Worm (Caenorhabditis elegans): ENCODE measurements around the gene sup-12.

The sup-12 gene

DNA sequence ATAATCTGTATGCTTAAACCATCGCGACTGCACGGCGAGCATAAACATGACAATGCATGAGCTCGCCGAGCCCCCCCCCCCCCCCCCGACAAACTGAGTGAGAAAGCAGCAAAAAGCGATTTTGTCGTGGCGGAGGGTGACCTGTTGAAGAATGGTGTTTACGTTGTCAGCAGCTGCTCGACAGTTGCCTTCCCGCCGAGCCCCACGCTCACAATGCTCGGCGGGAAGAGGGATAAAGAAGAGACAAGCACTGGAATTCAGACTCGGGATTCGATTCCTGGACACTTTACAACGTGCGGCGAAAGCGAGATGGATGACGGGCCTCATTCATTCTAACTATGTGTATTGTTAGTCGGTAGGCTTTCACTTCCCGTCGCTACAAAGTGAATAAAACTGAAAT is 3.7 kb upstream of the sup-12 start:
- TF ChIP-seq sptf-1 (tag; optimal IDR thresholded peaks at IDR 0.05) (peak; percentile 20), unc-120 (tag; optimal IDR thresholded peaks at IDR 0.05; ENCODE audit: poor library complexity, severe bottlenecking) (peak; percentile 81), lsy-2 (tag; optimal IDR thresholded peaks at IDR 0.05) (no peak), unc-62 (GFP tag; optimal IDR thresholded peaks at IDR 0.05) (peak; percentile 76), hlh-1 (tag; optimal IDR thresholded peaks at IDR 0.05) (peak; percentile 100), M03D4.4 (tag; optimal IDR thresholded peaks at IDR 0.05) (peak; percentile 42), elt-3 (tag; optimal IDR thresholded peaks at IDR 0.05) (no peak), lin-13 (tag; optimal IDR thresholded peaks at IDR 0.05) (no peak)

DNA sequence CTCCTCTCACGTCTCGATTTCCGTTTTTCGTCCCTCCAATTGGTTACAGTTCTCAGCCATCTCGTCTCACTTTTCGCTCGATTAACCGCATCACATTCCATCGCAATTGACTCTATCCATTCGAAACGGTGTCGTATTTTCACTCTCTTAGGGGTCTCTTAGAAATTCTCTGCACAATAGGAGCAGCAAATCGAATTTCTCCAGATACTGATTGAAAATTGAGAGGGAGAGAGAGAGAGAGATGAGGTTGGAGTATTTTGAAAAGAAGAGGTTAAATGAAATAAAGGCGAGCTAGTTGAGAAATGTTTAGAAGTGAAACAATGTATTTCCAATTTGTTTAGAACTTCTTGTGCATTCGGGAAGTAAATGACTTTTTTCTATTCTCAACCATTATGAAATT is 3.0 kb upstream of the sup-12 start:
- TF ChIP-seq lin-32 (GFP tag; optimal IDR thresholded peaks at IDR 0.05) (no peak), unc-62 (GFP tag; optimal IDR thresholded peaks at IDR 0.05) (no peak), ces-1 (GFP tag; optimal IDR thresholded peaks at IDR 0.05) (peak; percentile 96), bed-3 (GFP tag; optimal IDR thresholded peaks at IDR 0.05) (no peak), M03D4.4 (tag; optimal IDR thresholded peaks at IDR 0.05) (no peak), pha-4 (tag; optimal IDR thresholded peaks at IDR 0.05) (no peak)

DNA sequence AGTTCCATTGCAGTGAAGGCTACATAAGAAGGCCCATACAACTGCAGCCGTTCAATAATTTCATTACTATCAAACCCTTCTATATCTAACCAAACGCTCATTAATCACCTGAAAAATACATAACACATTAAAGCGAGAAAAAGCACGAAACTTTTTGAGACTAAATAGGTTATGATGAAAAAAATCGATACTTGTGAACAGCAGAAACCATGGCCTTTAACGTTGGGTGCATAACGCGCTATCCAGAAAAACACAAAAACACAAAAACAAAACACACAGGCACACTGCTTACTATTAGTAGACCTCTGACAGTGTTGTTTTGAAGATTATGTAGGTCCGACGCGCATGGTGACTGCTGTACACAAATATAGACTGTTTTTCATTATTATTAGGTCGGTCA is 6.9 kb downstream of the sup-12 start, which contains the start of gene T22B2.5:
Gene T22B2.5, minus strand, starts transcription at position 101 of the 400 bp plus-strand sequence.
- TF ChIP-seq unc-120 (tag; optimal IDR thresholded peaks at IDR 0.05; ENCODE audit: poor library complexity, severe bottlenecking) (no peak), zip-8 (tag; optimal IDR thresholded peaks at IDR 0.05) (no peak), elt-3 (tag; optimal IDR thresholded peaks at IDR 0.05) (no peak), drap-1 (GFP tag; optimal IDR thresholded peaks at IDR 0.05) (no peak), unc-62 (GFP tag; optimal IDR thresholded peaks at IDR 0.05) (no peak), snpc-4 (tag; optimal IDR thresholded peaks at IDR 0.05) (no peak), lsy-2 (tag; optimal IDR thresholded peaks at IDR 0.05) (no peak), ham-2 (GFP tag; optimal IDR thresholded peaks at IDR 0.05) (no peak), tbx-8 (GFP tag; optimal IDR thresholded peaks at IDR 0.05) (no peak), nhr-76 (tag; optimal IDR thresholded peaks at IDR 0.05) (no peak), ceh-43 (GFP tag; optimal IDR thresholded peaks at IDR 0.05) (no peak), sem-2 (GFP tag; optimal IDR thresholded peaks at IDR 0.05) (no peak)

DNA sequence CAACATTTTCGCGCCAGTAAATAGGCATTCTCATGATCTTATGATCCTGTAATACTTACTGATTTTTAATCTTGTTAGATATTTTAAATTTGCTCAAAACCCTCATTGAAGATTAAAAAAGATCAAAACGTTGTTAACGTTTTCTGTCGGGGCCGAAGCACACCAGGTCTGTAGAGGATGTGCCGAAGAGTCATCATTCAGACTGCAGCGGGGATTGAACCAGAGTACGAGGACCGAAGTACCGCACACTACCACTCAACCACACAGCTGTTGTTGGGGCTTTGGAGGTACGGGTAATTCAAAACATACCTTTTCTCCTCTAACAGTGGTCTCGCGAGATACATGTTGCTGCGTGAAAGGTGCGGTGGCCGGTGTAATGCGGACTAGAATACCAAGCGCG is 9.9 kb downstream of the sup-12 start:
- no peak for TF ChIP-seq mab-5 (tag; optimal IDR thresholded peaks at IDR 0.05)
- peak; percentile 78 for TF ChIP-seq drap-1 (GFP tag; optimal IDR thresholded peaks at IDR 0.05)
- peak; percentile 74 for TF ChIP-seq cnd-1 (tag; optimal IDR thresholded peaks at IDR 0.05)
- no peak for TF ChIP-seq nhr-237 (tag; optimal IDR thresholded peaks at IDR 0.05)
- no peak for TF ChIP-seq ztf-11 (tag; optimal IDR thresholded peaks at IDR 0.05)
- no peak for TF ChIP-seq lsy-2 (tag; optimal IDR thresholded peaks at IDR 0.05)
- no peak for TF ChIP-seq elt-3 (tag; optimal IDR thresholded peaks at IDR 0.05)
- TF ChIP-seq ces-1 (GFP tag; optimal IDR thresholded peaks at IDR 0.05) = no peak
- TF ChIP-seq ceh-83 (GFP tag; optimal IDR thresholded peaks at IDR 0.05) = peak; percentile 81
- peak; percentile 73 for TF ChIP-seq ceh-43 (GFP tag; optimal IDR thresholded peaks at IDR 0.05)
- peak; percentile 9 for TF ChIP-seq unc-120 (tag; optimal IDR thresholded peaks at IDR 0.05; ENCODE audit: poor library complexity, severe bottlenecking)
- TF ChIP-seq nhr-12 (tag; optimal IDR thresholded peaks at IDR 0.05) = no peak
- TF ChIP-seq zip-8 (tag; optimal IDR thresholded peaks at IDR 0.05) = no peak
- peak; percentile 37 for TF ChIP-seq lin-13 (tag; optimal IDR thresholded peaks at IDR 0.05)
- peak; percentile 75 for TF ChIP-seq sptf-1 (tag; optimal IDR thresholded peaks at IDR 0.05)
- TF ChIP-seq hlh-1 (tag; optimal IDR thresholded peaks at IDR 0.05) = peak; percentile 78
- peak; percentile 40 for TF ChIP-seq sem-2 (GFP tag; optimal IDR thresholded peaks at IDR 0.05)
- TF ChIP-seq blmp-1 (tag; optimal IDR thresholded peaks at IDR 0.05) = no peak
- no peak for TF ChIP-seq ceh-39 (tag; optimal IDR thresholded peaks at IDR 0.05)
- peak; percentile 24 for TF ChIP-seq ham-2 (GFP tag; optimal IDR thresholded peaks at IDR 0.05)
- no peak for TF ChIP-seq mep-1 (tag; optimal IDR thresholded peaks at IDR 0.05)
- TF ChIP-seq flh-1 (GFP tag; optimal IDR thresholded peaks at IDR 0.05) = peak; percentile 6
- TF ChIP-seq M03D4.4 (tag; optimal IDR thresholded peaks at IDR 0.05) = peak; percentile 82
- TF ChIP-seq nhr-76 (tag; optimal IDR thresholded peaks at IDR 0.05) = no peak
- TF ChIP-seq pha-4 (tag; optimal IDR thresholded peaks at IDR 0.05) = no peak
- no peak for TF ChIP-seq nhr-2 (tag; optimal IDR thresholded peaks at IDR 0.05)
- peak; percentile 46 for TF ChIP-seq mls-2 (tag; optimal IDR thresholded peaks at IDR 0.05)
- TF ChIP-seq tbx-8 (GFP tag; optimal IDR thresholded peaks at IDR 0.05) = no peak
- no peak for TF ChIP-seq snpc-4 (tag; optimal IDR thresholded peaks at IDR 0.05)
- no peak for TF ChIP-seq unc-62 (GFP tag; optimal IDR thresholded peaks at IDR 0.05)
- peak; percentile 25 for TF ChIP-seq bed-3 (GFP tag; optimal IDR thresholded peaks at IDR 0.05)
- TF ChIP-seq elt-1 (tag; optimal IDR thresholded peaks at IDR 0.05; ENCODE audit: borderline replicate concordance, insufficient read depth) = no peak
- TF ChIP-seq nhr-28 (tag; optimal IDR thresholded peaks at IDR 0.05) = no peak
- TF ChIP-seq lin-32 (GFP tag; optimal IDR thresholded peaks at IDR 0.05) = peak; percentile 69
- TF ChIP-seq unc-39 (tag; optimal IDR thresholded peaks at IDR 0.05) = no peak

Measured in whole organism, mixed stage, embryonic.